Fruit fly (Drosophila melanogaster) whole organism, prepupa: ENCODE measurements around the gene CG33128.

ENCODE experiments used
- CG10631 ChIP-seq: fragments of 200-800 bp; sonication (Bioruptor generic); optimal IDR thresholded peaks from 2 replicates; lab custom pipeline; 2016; ENCODE audit warnings: missing biosample characterization, missing genetic modification characterization
- CG10669 ChIP-seq: fragments of 200-800 bp; sonication (Bioruptor generic); optimal IDR thresholded peaks from 3 replicates; lab custom pipeline; 2018; ENCODE audit warnings: missing biosample characterization, mild to moderate bottlenecking, missing genetic modification characterization, moderate library complexity
- CG11902 ChIP-seq: fragments of 200-800 bp; sonication (Bioruptor generic); optimal IDR thresholded peaks from 3 replicates; lab custom pipeline; 2016; ENCODE audit warnings: missing biosample characterization, missing genetic modification characterization
- CG15336 ChIP-seq: fragments of 200-800 bp; sonication (Bioruptor generic); IDR thresholded peaks from 2 replicates; pipeline ENCODE4 v1.3.6; 2022; ENCODE audit warnings: missing biosample characterization, missing genetic modification characterization
- CG31627 ChIP-seq: fragments of 200-800 bp; sonication (Bioruptor generic); optimal IDR thresholded peaks from 3 replicates; lab custom pipeline; 2016; ENCODE audit warnings: missing biosample characterization, missing genetic modification characterization
- CG32006 ChIP-seq: fragments of 200-800 bp; sonication (Bioruptor generic); optimal IDR thresholded peaks from 3 replicates; lab custom pipeline; 2017; ENCODE audit warnings: missing biosample characterization, mild to moderate bottlenecking, missing genetic modification characterization
- CG3919 ChIP-seq: fragments of 200-800 bp; sonication (Bioruptor generic); optimal IDR thresholded peaks from 3 replicates; lab custom pipeline; 2016; ENCODE audit warnings: missing biosample characterization, missing genetic modification characterization
- CG4318 ChIP-seq: fragments of 200-800 bp; sonication (Bioruptor generic); optimal IDR thresholded peaks from 3 replicates; lab custom pipeline; 2017; ENCODE audit warnings: missing biosample characterization, mild to moderate bottlenecking, missing genetic modification characterization
- CG6792 ChIP-seq: fragments of 200-800 bp; sonication (Bioruptor generic); optimal IDR thresholded peaks from 3 replicates; lab custom pipeline; 2016; ENCODE audit warnings: missing biosample characterization, missing genetic modification characterization
- CG6808 ChIP-seq: fragments of 200-800 bp; sonication (Bioruptor generic); optimal IDR thresholded peaks from 3 replicates; lab custom pipeline; 2017; ENCODE audit warnings: missing biosample characterization, missing genetic modification characterization, mild to moderate bottlenecking, moderate library complexity, missing genetic modification reagents
- CG7368 ChIP-seq: fragments of 200-800 bp; sonication (Bioruptor generic); optimal IDR thresholded peaks from 3 replicates; lab custom pipeline; 2016; ENCODE audit warnings: missing biosample characterization, missing genetic modification characterization
- CG8319 ChIP-seq: fragments of 200-800 bp; sonication (Bioruptor generic); optimal IDR thresholded peaks from 3 replicates; lab custom pipeline; 2016; ENCODE audit warnings: missing biosample characterization, missing genetic modification characterization
- CG8632 ChIP-seq: fragments of 200-800 bp; sonication (Bioruptor generic); optimal IDR thresholded peaks from 3 replicates; lab custom pipeline; 2016; ENCODE audit warnings: missing biosample characterization, missing genetic modification characterization
- CG9139 ChIP-seq: fragments of 200-800 bp; sonication (Bioruptor generic); optimal IDR thresholded peaks from 3 replicates; lab custom pipeline; 2017; ENCODE audit warnings: missing biosample characterization, mild to moderate bottlenecking, missing genetic modification characterization
- Eip78C ChIP-seq: fragments of 200-800 bp; sonication (Bioruptor generic); peaks from one replicate; lab custom pipeline; 2016; ENCODE audit warnings: missing biosample characterization, missing genetic modification characterization
- Ets21C ChIP-seq: fragments of 200-800 bp; sonication (Bioruptor generic); optimal IDR thresholded peaks from 3 replicates; lab custom pipeline; 2016; ENCODE audit warnings: missing biosample characterization, missing genetic modification characterization
- Ets96B ChIP-seq: fragments of 200-800 bp; optimal IDR thresholded peaks from 2 replicates; lab custom pipeline; 2019; ENCODE audit warnings: missing biosample characterization, mild to moderate bottlenecking, missing genetic modification characterization, moderate library complexity
- Gug ChIP-seq: fragments of 200-800 bp; sonication (Bioruptor generic); IDR thresholded peaks from 2 replicates; pipeline ENCODE4 v1.3.6; 2022; ENCODE audit warnings: missing biosample characterization, missing genetic modification characterization
- Hr38 ChIP-seq: sonication (Bioruptor generic); optimal IDR thresholded peaks from 2 replicates; lab custom pipeline; 2016; ENCODE audit warnings: missing biosample characterization, missing genetic modification characterization
- Hr39 ChIP-seq: fragments of 200-800 bp; sonication (Bioruptor generic); optimal IDR thresholded peaks from 2 replicates; lab custom pipeline; 2016; ENCODE audit warnings: missing biosample characterization, missing genetic modification characterization
- Hr4 ChIP-seq: fragments of 200-800 bp; sonication (Bioruptor generic); optimal IDR thresholded peaks from 3 replicates; lab custom pipeline; 2016; ENCODE audit warnings: missing biosample characterization, missing genetic modification characterization
- Lpt ChIP-seq: fragments of 200-800 bp; sonication (Bioruptor generic); optimal IDR thresholded peaks from 3 replicates; lab custom pipeline; 2016; ENCODE audit warnings: missing biosample characterization, missing genetic modification characterization
- Met ChIP-seq: fragments of 200-800 bp; sonication (Bioruptor generic); optimal IDR thresholded peaks from 3 replicates; lab custom pipeline; 2016; ENCODE audit warnings: missing biosample characterization, missing genetic modification characterization
- OdsH ChIP-seq: fragments of 200-800 bp; sonication (Bioruptor generic); optimal IDR thresholded peaks from 3 replicates; lab custom pipeline; 2016; ENCODE audit warnings: missing biosample characterization, missing genetic modification characterization
- Smox ChIP-seq: fragments of 200-800 bp; sonication (Bioruptor generic); optimal IDR thresholded peaks from 3 replicates; lab custom pipeline; 2016; ENCODE audit warnings: missing biosample characterization, missing genetic modification characterization
- Sox102F ChIP-seq: fragments of 200-800 bp; sonication (Bioruptor generic); optimal IDR thresholded peaks from 2 replicates; lab custom pipeline; 2016; ENCODE audit warnings: missing biosample characterization, mild to moderate bottlenecking, missing genetic modification characterization
- Sox14 ChIP-seq: fragments of 200-800 bp; sonication (Bioruptor generic); optimal IDR thresholded peaks from 3 replicates; lab custom pipeline; 2016; ENCODE audit warnings: missing biosample characterization, missing genetic modification characterization
- achi ChIP-seq: fragments of 200-800 bp; sonication (Bioruptor generic); optimal IDR thresholded peaks from 3 replicates; lab custom pipeline; 2016; ENCODE audit warnings: missing biosample characterization, missing genetic modification characterization
- acj6 ChIP-seq: fragments of 200-800 bp; sonication (Bioruptor generic); optimal IDR thresholded peaks from 3 replicates; lab custom pipeline; 2016; ENCODE audit warnings: missing biosample characterization, missing genetic modification characterization
- cyc ChIP-seq: fragments of 200-800 bp; sonication (Bioruptor generic); optimal IDR thresholded peaks from 3 replicates; lab custom pipeline; 2016; ENCODE audit warnings: missing biosample characterization, missing genetic modification characterization
- esn ChIP-seq: fragments of 200-800 bp; sonication (Bioruptor generic); optimal IDR thresholded peaks from 2 replicates; lab custom pipeline; 2016; ENCODE audit warnings: missing biosample characterization, mild to moderate bottlenecking, missing genetic modification characterization, moderate library complexity
- fd59A ChIP-seq: fragments of 200-800 bp; sonication (Bioruptor generic); optimal IDR thresholded peaks from 2 replicates; lab custom pipeline; 2017; ENCODE audit warnings: missing biosample characterization, mild to moderate bottlenecking, missing genetic modification characterization, missing genetic modification reagents
- lz ChIP-seq: fragments of 200-800 bp; sonication (Bioruptor generic); optimal IDR thresholded peaks from 3 replicates; lab custom pipeline; 2016; ENCODE audit warnings: missing biosample characterization, missing genetic modification characterization
- net ChIP-seq: fragments of 200-800 bp; sonication (Bioruptor generic); optimal IDR thresholded peaks from 3 replicates; lab custom pipeline; 2016; ENCODE audit warnings: missing biosample characterization, missing genetic modification characterization
- pdm3 ChIP-seq: fragments of 200-800 bp; sonication (Bioruptor generic); optimal IDR thresholded peaks from 3 replicates; lab custom pipeline; 2016; ENCODE audit warnings: missing biosample characterization, missing genetic modification characterization
- salr ChIP-seq, 2 experiments: fragments of 200-800 bp; sonication (Bioruptor generic); optimal IDR thresholded peaks; 3 replicates each; lab custom pipeline; 2016 to 2018; ENCODE audit warnings: missing biosample characterization in 2 of 2, missing genetic modification characterization in 2 of 2, mild to moderate bottlenecking in 1 of 2
- svp ChIP-seq: fragments of 200-800 bp; sonication (Bioruptor generic); peaks from one replicate; lab custom pipeline; 2016; ENCODE audit warnings: missing biosample characterization, missing genetic modification characterization
- topi ChIP-seq: fragments of 200-800 bp; sonication (Bioruptor generic); optimal IDR thresholded peaks from 3 replicates; lab custom pipeline; 2016; ENCODE audit warnings: missing biosample characterization, missing genetic modification characterization

Gene CG33128

dm6 chr2L:1473427-1473826 is 20.4 kb upstream of the CG33128 start (continued):
- peak; percentile 77 for TF ChIP-seq esn (GFP tag; lab: Kevin White, UChicago)
- peak; percentile 19 for TF ChIP-seq net (GFP tag; lab: Kevin White, UChicago)
- peak; percentile 76 for TF ChIP-seq Ets21C
- TF ChIP-seq Sox102F: peak; percentile 72
- peak in 1 of 2 experiments; percentile 22 for TF ChIP-seq salr (GFP tag; optimal IDR thresholded peaks at IDR 0.05; lab: Kevin White, UChicago)
- no peak for TF ChIP-seq Hr38 (GFP tag; lab: Kevin White, UChicago)
- TF ChIP-seq achi (GFP tag; lab: Kevin White, UChicago): peak; percentile 32
- TF ChIP-seq Gug: no peak
- peak; percentile 52 for TF ChIP-seq pdm3
- TF ChIP-seq OdsH (GFP tag; lab: Kevin White, UChicago): peak; percentile 45
- TF ChIP-seq CG6808 (GFP tag; lab: Kevin White, UChicago): peak; percentile 7
- TF ChIP-seq CG7368 (GFP tag; lab: Kevin White, UChicago): peak; percentile 47
- TF ChIP-seq, all 60 proteins: peak for 41

dm6 chr2L:1476872-1477503 is 16.9 kb upstream of the CG33128 start:
- TF ChIP-seq CG8632 (peak; percentile 11), CG8319 (GFP tag; lab: Kevin White, UChicago) (no peak), fd59A (no peak), Smox (GFP tag; lab: Kevin White, UChicago) (peak; percentile 3), Sox102F (peak; percentile 55), acj6 (GFP tag; lab: Kevin White, UChicago) (peak; percentile 10), topi (GFP tag; lab: Kevin White, UChicago) (peak; percentile 57), salr (GFP tag; optimal IDR thresholded peaks at IDR 0.05; lab: Kevin White, UChicago) (no peak), Lpt (no peak), OdsH (GFP tag; lab: Kevin White, UChicago) (peak; percentile 13), CG4318 (no peak), cyc (GFP tag; lab: Kevin White, UChicago) (no peak), svp (GFP tag; lab: Kevin White, UChicago) (peak; percentile 77), Hr4 (no peak), Eip78C (GFP tag; lab: Kevin White, UChicago) (peak; percentile 62), Met (GFP tag; lab: Kevin White, UChicago) (peak; percentile 52), Sox14 (GFP tag; lab: Kevin White, UChicago) (peak; percentile 31), CG11902 (GFP tag; lab: Kevin White, UChicago) (no peak), CG10631 (GFP tag; lab: Kevin White, UChicago) (peak; percentile 18), CG3919 (GFP tag; lab: Kevin White, UChicago) (no peak), lz (GFP tag; lab: Kevin White, UChicago) (peak; percentile 44), CG32006 (peak; percentile 27), CG9139 (GFP tag; lab: Kevin White, UChicago) (no peak), CG31627 (GFP tag; lab: Kevin White, UChicago) (peak; percentile 27), Ets96B (tag; lab: Kevin White, UChicago) (peak; percentile 28), pdm3 (peak; percentile 25), Hr39 (GFP tag; lab: Kevin White, UChicago) (peak; percentile 23), CG6792 (peak; percentile 14), achi (GFP tag; lab: Kevin White, UChicago) (peak; percentile 37), CG10669 (GFP tag; lab: Kevin White, UChicago) (no peak), esn (GFP tag; lab: Kevin White, UChicago) (peak; percentile 37)

- TF ChIP-seq CG32006 (peak; percentile 0), achi (GFP tag; lab: Kevin White, UChicago) (peak; percentile 4), CG15336 (GFP tag; lab: Robert Waterston, UW) (0 out of 2 replicates have a peak, but pooled peaks have one; percentile 27), Hr4 (peak; percentile 21), Hr39 (GFP tag; lab: Kevin White, UChicago) (no peak)
- TF ChIP-seq, all 60 proteins: peak for 4
Measured at dm6 chr2L:1478488-1478887, 15.4 kb upstream of the CG33128 start.
